Worm (Caenorhabditis elegans) whole organism, L3 larva: ENCODE results near the gene acly-1.
A peak's percentile ranks its signal among the peaks of the same experiment; 100 is the strongest.

ENCODE experiments used
- R02D3.7 ChIP-seq: fragments of 150-350 bp; optimal IDR thresholded peaks from 2 replicates; lab custom pipeline; 2014; ENCODE audit warnings: missing biosample characterization, missing genetic modification characterization
- ZK546.5 ChIP-seq: sonication (generic microtip); optimal IDR thresholded peaks from 2 replicates; lab custom pipeline; 2017; ENCODE audit warnings: missing biosample characterization, missing genetic modification characterization
- aly-2 ChIP-seq: fragments of 150-350 bp; optimal IDR thresholded peaks from 2 replicates; lab custom pipeline; 2014; ENCODE audit warnings: missing biosample characterization, missing genetic modification characterization
- ama-1 ChIP-seq: fragments of 150-350 bp; optimal IDR thresholded peaks from 2 replicates; lab custom pipeline; 2018
- ceh-16 ChIP-seq: sonication (generic microtip); optimal IDR thresholded peaks from 2 replicates; lab custom pipeline; 2017; ENCODE audit warnings: missing biosample characterization, missing genetic modification characterization
- ceh-28 ChIP-seq: fragments of 150-350 bp; optimal IDR thresholded peaks from 2 replicates; lab custom pipeline; 2014; ENCODE audit warnings: missing biosample characterization, missing genetic modification reagents, missing genetic modification characterization
- ceh-82 ChIP-seq: fragments of 150-350 bp; optimal IDR thresholded peaks from 2 replicates; lab custom pipeline; 2014; ENCODE audit warnings: missing biosample characterization, missing genetic modification characterization
- ceh-9 ChIP-seq: sonication (generic microtip); optimal IDR thresholded peaks from 2 replicates; lab custom pipeline; 2018; ENCODE audit warnings: missing biosample characterization, missing genetic modification characterization
- daf-12 ChIP-seq: fragments of 150-350 bp; optimal IDR thresholded peaks from 2 replicates; lab custom pipeline; 2014; ENCODE audit warnings: missing biosample characterization, missing genetic modification reagents, missing genetic modification characterization
- egl-27 ChIP-seq: sonication (generic microtip); optimal IDR thresholded peaks from 4 replicates; lab custom pipeline; 2017; ENCODE audit warnings: missing biosample characterization, missing genetic modification reagents, missing genetic modification characterization
- egl-5 ChIP-seq: fragments of 150-350 bp; optimal IDR thresholded peaks from 2 replicates; lab custom pipeline; 2017; ENCODE audit warnings: missing biosample characterization, missing genetic modification reagents, missing genetic modification characterization, inconsistent platforms
- elt-1 ChIP-seq: fragments of 150-350 bp; optimal IDR thresholded peaks from 2 replicates; lab custom pipeline; 2014; ENCODE audit warnings: missing biosample characterization, missing genetic modification characterization
- elt-2 ChIP-seq: sonication (generic microtip); optimal IDR thresholded peaks from 2 replicates; lab custom pipeline; 2016; ENCODE audit warnings: missing genetic modification reagents, mild to moderate bottlenecking, missing genetic modification characterization, missing compliant biosample characterization
- elt-3 ChIP-seq, 3 experiments: fragments of 150-350 bp in 1 of 3; sonication (generic microtip) in 2 of 3; optimal IDR thresholded peaks; 2 replicates in 2 of 3; 4 replicates in 1 of 3; lab custom pipeline; 2014 to 2017; ENCODE audit warnings: missing biosample characterization in 3 of 3, missing genetic modification characterization in 3 of 3
- eor-1 ChIP-seq, 2 experiments: fragments of 150-350 bp; optimal IDR thresholded peaks; 2 replicates each; lab custom pipeline; 2014 to 2018; ENCODE audit warnings: missing biosample characterization in 2 of 2, missing genetic modification characterization in 2 of 2
- fkh-10 ChIP-seq: sonication (generic microtip); optimal IDR thresholded peaks from 2 replicates; lab custom pipeline; 2017; ENCODE audit warnings: missing biosample characterization, missing genetic modification reagents, missing genetic modification characterization
- fkh-2 ChIP-seq: fragments of 150-350 bp; optimal IDR thresholded peaks from 2 replicates; lab custom pipeline; 2014; ENCODE audit warnings: missing biosample characterization, missing genetic modification reagents, missing genetic modification characterization
- fos-1 ChIP-seq: fragments of 150-350 bp; optimal IDR thresholded peaks from 2 replicates; lab custom pipeline; 2014; ENCODE audit warnings: missing biosample characterization, missing genetic modification characterization
- hmg-11 ChIP-seq: sonication (generic microtip); optimal IDR thresholded peaks from 2 replicates; lab custom pipeline; 2016; ENCODE audit warnings: missing genetic modification characterization, missing compliant biosample characterization
- jun-1 ChIP-seq: fragments of 150-350 bp; optimal IDR thresholded peaks from 2 replicates; lab custom pipeline; 2014; ENCODE audit warnings: missing biosample characterization, missing genetic modification reagents, missing genetic modification characterization
- lin-15B ChIP-seq: fragments of 150-350 bp; optimal IDR thresholded peaks from 2 replicates; lab custom pipeline; 2014; ENCODE audit warnings: missing biosample characterization, missing genetic modification characterization
- lin-39 ChIP-seq: fragments of 150-350 bp; optimal IDR thresholded peaks from 2 replicates; lab custom pipeline; 2018; ENCODE audit warnings: missing biosample characterization, missing genetic modification reagents, missing genetic modification characterization
- lsy-12 ChIP-seq: sonication (generic microtip); optimal IDR thresholded peaks from 2 replicates; lab custom pipeline; 2016; ENCODE audit warnings: mild to moderate bottlenecking, missing genetic modification characterization, missing compliant biosample characterization
- mdl-1 ChIP-seq: fragments of 150-350 bp; optimal IDR thresholded peaks from 2 replicates; lab custom pipeline; 2014; ENCODE audit warnings: missing biosample characterization, missing genetic modification characterization
- mml-1 ChIP-seq: fragments of 150-350 bp; sonication (generic microtip); optimal IDR thresholded peaks from 3 replicates; lab custom pipeline; 2014; ENCODE audit warnings: missing biosample characterization, missing genetic modification characterization
- nfya-1 ChIP-seq: sonication (generic microtip); optimal IDR thresholded peaks from 2 replicates; lab custom pipeline; 2017; ENCODE audit warnings: missing genetic modification characterization, mild to moderate bottlenecking, missing compliant biosample characterization, antibody characterized with exemption, moderate library complexity; ENCODE audit not compliant: insufficient read depth
- nhr-11 ChIP-seq: fragments of 150-350 bp; optimal IDR thresholded peaks from 2 replicates; lab custom pipeline; 2014; ENCODE audit warnings: missing biosample characterization, missing genetic modification characterization
- nhr-12 ChIP-seq: fragments of 150-350 bp; optimal IDR thresholded peaks from 2 replicates; lab custom pipeline; 2014; ENCODE audit warnings: missing biosample characterization, missing genetic modification characterization
- nhr-23 ChIP-seq: fragments of 150-350 bp; optimal IDR thresholded peaks from 2 replicates; lab custom pipeline; 2014; ENCODE audit warnings: missing biosample characterization, missing genetic modification reagents, missing genetic modification characterization
- nhr-237 ChIP-seq: fragments of 150-350 bp; optimal IDR thresholded peaks from 2 replicates; lab custom pipeline; 2014; ENCODE audit warnings: missing biosample characterization, missing genetic modification characterization
- nhr-25 ChIP-seq: sonication (generic microtip); optimal IDR thresholded peaks from 2 replicates; lab custom pipeline; 2017; ENCODE audit warnings: missing biosample characterization, missing genetic modification characterization
- nhr-28 ChIP-seq: fragments of 150-350 bp; optimal IDR thresholded peaks from 2 replicates; lab custom pipeline; 2014; ENCODE audit warnings: missing biosample characterization, missing genetic modification characterization
- nhr-43 ChIP-seq: sonication (generic microtip); optimal IDR thresholded peaks from 2 replicates; lab custom pipeline; 2016; ENCODE audit warnings: mild to moderate bottlenecking, missing genetic modification characterization, missing compliant biosample characterization; ENCODE audit not compliant: poor library complexity, severe bottlenecking
- nhr-67 ChIP-seq: fragments of 150-350 bp; optimal IDR thresholded peaks from 2 replicates; lab custom pipeline; 2014; ENCODE audit warnings: missing biosample characterization, missing genetic modification characterization
- nhr-76 ChIP-seq: fragments of 150-350 bp; sonication (generic microtip); optimal IDR thresholded peaks from 5 replicates; lab custom pipeline; 2014; ENCODE audit warnings: missing biosample characterization, missing genetic modification characterization
- nhr-77 ChIP-seq: fragments of 150-350 bp; optimal IDR thresholded peaks from 2 replicates; lab custom pipeline; 2014; ENCODE audit warnings: missing biosample characterization, missing genetic modification characterization
- pha-4 ChIP-seq: fragments of 150-350 bp; optimal IDR thresholded peaks from 2 replicates; lab custom pipeline; 2014; ENCODE audit warnings: missing biosample characterization, missing genetic modification reagents, missing genetic modification characterization
- pqm-1 ChIP-seq: fragments of 150-350 bp; optimal IDR thresholded peaks from 2 replicates; lab custom pipeline; 2017; ENCODE audit warnings: missing biosample characterization, missing genetic modification characterization, inconsistent platforms
- sea-2 ChIP-seq: fragments of 150-350 bp; sonication (generic microtip); optimal IDR thresholded peaks from 4 replicates; lab custom pipeline; 2014; ENCODE audit warnings: missing biosample characterization, missing genetic modification reagents, missing genetic modification characterization
- skn-1 ChIP-seq: fragments of 150-350 bp; optimal IDR thresholded peaks from 2 replicates; lab custom pipeline; 2014; ENCODE audit warnings: missing biosample characterization, missing genetic modification characterization
- snpc-4 ChIP-seq: fragments of 150-350 bp; optimal IDR thresholded peaks from 2 replicates; lab custom pipeline; 2014; ENCODE audit warnings: missing biosample characterization, missing genetic modification characterization
- tbx-2 ChIP-seq: sonication (generic microtip); optimal IDR thresholded peaks from 2 replicates; lab custom pipeline; 2016; ENCODE audit warnings: mild to moderate bottlenecking, missing genetic modification characterization, missing compliant biosample characterization
- unc-39 ChIP-seq: sonication (generic microtip); optimal IDR thresholded peaks from 4 replicates; lab custom pipeline; 2017; ENCODE audit warnings: missing biosample characterization, missing genetic modification characterization
- unc-62 ChIP-seq: fragments of 150-350 bp; sonication (generic microtip); optimal IDR thresholded peaks from 4 replicates; lab custom pipeline; 2014; ENCODE audit warnings: missing biosample characterization, missing genetic modification reagents, missing genetic modification characterization
- zag-1 ChIP-seq: fragments of 150-350 bp; optimal IDR thresholded peaks from 2 replicates; lab custom pipeline; 2014; ENCODE audit warnings: missing biosample characterization, missing genetic modification characterization
- ztf-11 ChIP-seq: fragments of 150-350 bp; optimal IDR thresholded peaks from 2 replicates; lab custom pipeline; 2014; ENCODE audit warnings: missing biosample characterization, missing genetic modification characterization
- ztf-4 ChIP-seq: fragments of 150-350 bp; optimal IDR thresholded peaks from 2 replicates; lab custom pipeline; 2014; ENCODE audit warnings: missing biosample characterization, missing genetic modification characterization

acly-1 gene

ce11 chrX:1453770-1454169 is 25.6 kb upstream of the acly-1 start, which contains the start of gene cebp-1:
TSS of gene cebp-1 (minus strand) at chrX:1453868.
- TF ChIP-seq nhr-11 (tag; lab: Kevin White, UChicago) (no peak), pqm-1 (tag; lab: Kevin White, UChicago) (peak; percentile 40), skn-1 (tag; lab: Kevin White, UChicago) (no peak), nhr-25 (tag; lab: Kevin White, UChicago) (peak; percentile 16), egl-27 (no peak), tbx-2 (tag; lab: Kevin White, UChicago) (no peak), elt-3 (tag; optimal IDR thresholded peaks at IDR 0.05; lab: Kevin White, UChicago) (no peak), pha-4 (tag; lab: Kevin White, UChicago) (peak; percentile 56), elt-2 (tag; lab: Kevin White, UChicago) (peak; percentile 79), fkh-2 (tag; lab: Kevin White, UChicago) (no peak), egl-5 (tag; lab: Kevin White, UChicago) (no peak), daf-12 (tag; lab: Kevin White, UChicago) (no peak), lin-39 (tag; lab: Kevin White, UChicago) (peak; percentile 27)

DNA sequence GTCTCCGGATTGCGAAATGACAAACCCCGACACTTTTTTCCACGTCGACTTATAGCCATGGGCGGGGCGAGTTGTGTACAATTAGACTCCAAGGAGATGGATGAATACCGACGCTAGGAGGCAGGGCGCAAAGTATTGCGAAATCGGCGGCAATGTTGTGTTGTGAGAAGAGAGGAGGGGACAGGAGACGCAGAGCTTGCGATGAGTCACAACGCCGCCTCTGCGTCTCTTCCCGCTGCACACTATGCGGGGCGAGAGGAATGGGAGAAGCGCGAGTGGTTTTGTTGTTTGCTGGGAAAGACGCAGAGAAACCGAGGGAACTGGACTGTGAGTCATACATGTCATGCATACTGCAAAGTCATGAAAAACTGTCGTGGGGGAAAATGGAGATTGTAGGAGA is 25.0 kb upstream of the acly-1 start:
- TF ChIP-seq ceh-28 (tag; lab: Kevin White, UChicago) (peak; percentile 82), lin-39 (tag; lab: Kevin White, UChicago) (peak; percentile 93), egl-5 (tag; lab: Kevin White, UChicago) (peak; percentile 17), unc-62 (peak; percentile 64), zag-1 (no peak), mml-1 (no peak), elt-3 (tag; optimal IDR thresholded peaks at IDR 0.05; lab: Kevin White, UChicago) (peak in 2 of 3 experiments; percentile 44 to 77), nhr-12 (no peak), fkh-10 (peak; percentile 44), hmg-11 (tag; lab: Kevin White, UChicago) (peak; percentile 94), ceh-82 (peak; percentile 81), lin-15B (tag; lab: Kevin White, UChicago) (peak; percentile 48), elt-2 (tag; lab: Kevin White, UChicago) (peak; percentile 83), ZK546.5 (tag; lab: Kevin White, UChicago) (no peak), R02D3.7 (tag; lab: Kevin White, UChicago) (peak; percentile 57), aly-2 (no peak), nhr-67 (tag; lab: Kevin White, UChicago) (no peak), nfya-1 (tag; lab: Kevin White, UChicago) (peak; percentile 88), ceh-16 (tag; lab: Kevin White, UChicago) (no peak), nhr-43 (tag; lab: Kevin White, UChicago) (peak; percentile 74), ama-1 (lab: Kevin White, UChicago) (peak; percentile 77), nhr-23 (tag; lab: Kevin White, UChicago) (peak; percentile 93), snpc-4 (tag; lab: Kevin White, UChicago) (peak; percentile 79), ztf-4 (tag; lab: Kevin White, UChicago) (no peak), nhr-77 (tag; lab: Kevin White, UChicago) (peak; percentile 25), nhr-76 (tag; lab: Kevin White, UChicago) (no peak), nhr-11 (tag; lab: Kevin White, UChicago) (peak; percentile 84), ztf-11 (tag; lab: Kevin White, UChicago) (no peak), nhr-237 (tag; lab: Kevin White, UChicago) (no peak), fos-1 (peak; percentile 100), ceh-9 (tag; lab: Kevin White, UChicago) (no peak), pha-4 (tag; lab: Kevin White, UChicago) (peak; percentile 94), nhr-28 (tag; lab: Kevin White, UChicago) (no peak), tbx-2 (tag; lab: Kevin White, UChicago) (peak; percentile 84), elt-1 (tag; lab: Kevin White, UChicago) (peak; percentile 6), nhr-25 (tag; lab: Kevin White, UChicago) (peak; percentile 98), skn-1 (tag; lab: Kevin White, UChicago) (peak; percentile 83), lsy-12 (peak; percentile 90), fkh-2 (tag; lab: Kevin White, UChicago) (peak; percentile 27), sea-2 (GFP tag; lab: Kevin White, UChicago) (peak; percentile 86), unc-39 (tag; lab: Kevin White, UChicago) (peak; percentile 16), pqm-1 (tag; lab: Kevin White, UChicago) (peak; percentile 55), daf-12 (tag; lab: Kevin White, UChicago) (no peak), eor-1 (tag; optimal IDR thresholded peaks at IDR 0.05; lab: Kevin White, UChicago) (no peak), jun-1 (tag; lab: Kevin White, UChicago) (peak; percentile 99), egl-27 (peak; percentile 90), mdl-1 (tag; lab: Kevin White, UChicago) (peak; percentile 76)
- TF ChIP-seq, all 47 proteins: peak for 32
